Worm (Caenorhabditis elegans) whole organism, young adult: ENCODE data around the gene srd-11.

Experiments used
- C06A6.2 ChIP-seq: fragments of 200-800 bp; sonication (Bioruptor generic); conservative IDR thresholded peaks from 2 replicates; pipeline ENCODE4 v1.3.6; 2022; ENCODE audit warnings: missing genetic modification characterization, missing compliant biosample characterization
- D2030.7 ChIP-seq: fragments of 200-800 bp; sonication (Bioruptor generic); IDR thresholded peaks from 2 replicates; pipeline ENCODE4 v1.3.6; 2022; ENCODE audit warnings: missing genetic modification reagents, missing genetic modification characterization, missing compliant biosample characterization
- F10E7.11 ChIP-seq: sonication (generic microtip); optimal IDR thresholded peaks from 2 replicates; lab custom pipeline; 2017; ENCODE audit warnings: mild to moderate bottlenecking, missing genetic modification characterization, moderate library complexity, missing compliant biosample characterization
- F39B2.1 ChIP-seq: fragments of 200-800 bp; sonication (Bioruptor generic); IDR thresholded peaks from 2 replicates; pipeline ENCODE4 v1.3.6; 2022; ENCODE audit warnings: missing genetic modification reagents, missing genetic modification characterization, missing compliant biosample characterization
- K11D2.4 ChIP-seq: fragments of 200-800 bp; sonication (Bioruptor generic); IDR thresholded peaks from 2 replicates; pipeline ENCODE4 v1.3.6; 2022; ENCODE audit warnings: missing genetic modification reagents, missing genetic modification characterization, missing compliant biosample characterization
- K12H6.12 ChIP-seq: fragments of 200-800 bp; sonication (Bioruptor generic); optimal IDR thresholded peaks from 2 replicates; lab custom pipeline; 2018; ENCODE audit warnings: mild to moderate bottlenecking, missing genetic modification characterization, missing compliant biosample characterization
- Y53F4B.3 ChIP-seq: fragments of 200-800 bp; sonication (Bioruptor generic); IDR thresholded peaks from 2 replicates; pipeline ENCODE4 v1.3.6; 2022; ENCODE audit warnings: missing genetic modification reagents, missing genetic modification characterization, missing compliant biosample characterization
- Y56A3A.18 ChIP-seq: fragments of 200-800 bp; sonication (Bioruptor generic); IDR thresholded peaks from 2 replicates; pipeline ENCODE4 v1.3.6; 2022; ENCODE audit warnings: missing genetic modification reagents, missing genetic modification characterization, missing compliant biosample characterization
- ama-1 ChIP-seq, 3 experiments: fragments of 150-350 bp in 1 of 3; sonication (generic microtip) in 2 of 3; optimal IDR thresholded peaks; 2 replicates each; lab custom pipeline; 2014 to 2018; ENCODE audit warnings: missing biosample characterization in 2 of 3, missing genetic modification characterization in 2 of 3, missing genetic modification reagents in 2 of 3
- aptf-3 ChIP-seq: fragments of 200-800 bp; sonication (Bioruptor generic); IDR thresholded peaks from 2 replicates; pipeline ENCODE4 v1.3.6; 2022; ENCODE audit warnings: missing genetic modification characterization, missing compliant biosample characterization
- bed-1 ChIP-seq: fragments of 200-800 bp; sonication (Bioruptor generic); IDR thresholded peaks from 2 replicates; pipeline ENCODE4 v1.3.6; 2022; ENCODE audit warnings: missing genetic modification reagents, missing genetic modification characterization, missing compliant biosample characterization
- ccch-3 ChIP-seq: fragments of 200-800 bp; sonication (Bioruptor generic); optimal IDR thresholded peaks from 2 replicates; lab custom pipeline; 2018; ENCODE audit warnings: mild to moderate bottlenecking, missing genetic modification characterization, missing compliant biosample characterization
- cebp-2 ChIP-seq: fragments of 200-800 bp; sonication (Bioruptor generic); IDR thresholded peaks from 2 replicates; pipeline ENCODE4 v1.3.6; 2022; ENCODE audit warnings: missing genetic modification characterization, missing compliant biosample characterization
- ceh-100 ChIP-seq: fragments of 200-800 bp; sonication (Bioruptor generic); IDR thresholded peaks from 2 replicates; pipeline ENCODE4 v1.3.6; 2022; ENCODE audit warnings: missing genetic modification reagents, missing genetic modification characterization, missing compliant biosample characterization
- ceh-79 ChIP-seq: sonication (generic microtip); optimal IDR thresholded peaks from 2 replicates; lab custom pipeline; 2017; ENCODE audit warnings: mild to moderate bottlenecking, missing genetic modification characterization, missing compliant biosample characterization
- die-1 ChIP-seq: sonication (generic microtip); optimal IDR thresholded peaks from 2 replicates; lab custom pipeline; 2016; ENCODE audit warnings: missing genotype, mild to moderate bottlenecking, missing genetic modification characterization, missing compliant biosample characterization
- efl-1 ChIP-seq: fragments of 150-350 bp; optimal IDR thresholded peaks from 2 replicates; lab custom pipeline; 2014; ENCODE audit warnings: missing biosample characterization, missing genetic modification reagents, missing genetic modification characterization
- egrh-3 ChIP-seq: fragments of 200-800 bp; sonication (Bioruptor generic); IDR thresholded peaks from 2 replicates; pipeline ENCODE4 v1.3.6; 2022; ENCODE audit warnings: missing genetic modification reagents, missing genetic modification characterization, missing compliant biosample characterization
- gei-17 ChIP-seq: fragments of 200-800 bp; sonication (Bioruptor generic); optimal IDR thresholded peaks from 2 replicates; lab custom pipeline; 2018; ENCODE audit warnings: mild to moderate bottlenecking, missing genetic modification characterization, missing compliant biosample characterization
- hlh-12 ChIP-seq: sonication (generic microtip); optimal IDR thresholded peaks from 2 replicates; lab custom pipeline; 2016; ENCODE audit warnings: missing genetic modification characterization, missing compliant biosample characterization
- hlh-26 ChIP-seq: fragments of 200-800 bp; sonication (Bioruptor generic); conservative IDR thresholded peaks from 2 replicates; pipeline ENCODE4 v1.3.6; 2022; ENCODE audit warnings: missing genetic modification reagents, missing genetic modification characterization, missing compliant biosample characterization
- hsf-1 ChIP-seq: fragments of 200-800 bp; sonication (Bioruptor generic); IDR thresholded peaks from 2 replicates; pipeline ENCODE4 v1.3.6; 2022; ENCODE audit warnings: missing genetic modification reagents, missing genetic modification characterization, missing compliant biosample characterization
- lin-26 ChIP-seq: fragments of 200-800 bp; sonication (Bioruptor generic); IDR thresholded peaks from 2 replicates; pipeline ENCODE4 v1.3.6; 2022; ENCODE audit warnings: missing genetic modification reagents, missing genetic modification characterization, missing compliant biosample characterization
- lir-1 ChIP-seq: fragments of 200-800 bp; sonication (Bioruptor generic); conservative IDR thresholded peaks from 2 replicates; pipeline ENCODE4 v1.3.6; 2022; ENCODE audit warnings: missing genetic modification reagents, missing genetic modification characterization, missing compliant biosample characterization
- madf-10 ChIP-seq: sonication (generic microtip); optimal IDR thresholded peaks from 2 replicates; lab custom pipeline; 2016; ENCODE audit warnings: mild to moderate bottlenecking, missing genetic modification characterization, missing compliant biosample characterization
- madf-3 ChIP-seq: fragments of 200-800 bp; sonication (Bioruptor generic); IDR thresholded peaks from 2 replicates; pipeline ENCODE4 v1.3.6; 2022; ENCODE audit warnings: missing genetic modification reagents, missing genetic modification characterization, missing compliant biosample characterization
- mcd-1 ChIP-seq: fragments of 200-800 bp; sonication (Bioruptor generic); IDR thresholded peaks from 2 replicates; pipeline ENCODE4 v1.3.6; 2022; ENCODE audit warnings: missing genetic modification reagents, missing genetic modification characterization, missing compliant biosample characterization
- mel-28 ChIP-seq: sonication (generic microtip); optimal IDR thresholded peaks from 2 replicates; lab custom pipeline; 2016; ENCODE audit warnings: borderline replicate concordance, mild to moderate bottlenecking, missing genetic modification characterization, missing compliant biosample characterization
- mxl-1 ChIP-seq: sonication (generic microtip); optimal IDR thresholded peaks from 2 replicates; lab custom pipeline; 2016; ENCODE audit warnings: missing genetic modification characterization, missing compliant biosample characterization
- nhr-179 ChIP-seq: sonication (generic microtip); optimal IDR thresholded peaks from 2 replicates; lab custom pipeline; 2016; ENCODE audit warnings: mild to moderate bottlenecking, missing genetic modification characterization, missing compliant biosample characterization
- nhr-27 ChIP-seq: fragments of 200-800 bp; sonication (Bioruptor generic); optimal IDR thresholded peaks from 2 replicates; lab custom pipeline; 2018; ENCODE audit warnings: mild to moderate bottlenecking, missing genetic modification characterization, moderate library complexity, missing compliant biosample characterization
- pha-4 ChIP-seq: fragments of 150-350 bp; sonication (generic microtip); optimal IDR thresholded peaks from 2 replicates; lab custom pipeline; 2014; ENCODE audit warnings: missing biosample characterization, missing genetic modification reagents, missing genetic modification characterization
- rec-8 ChIP-seq, 2 experiments: sonication (generic microtip); optimal IDR thresholded peaks; 2 replicates each; lab custom pipeline; 2016; ENCODE audit warnings: mild to moderate bottlenecking in 2 of 2, missing genetic modification characterization in 2 of 2, missing genetic modification reagents in 2 of 2, missing genotype in 2 of 2, missing biosample characterization in 1 of 2, missing compliant biosample characterization in 1 of 2, moderate library complexity in 1 of 2
- sdz-38 ChIP-seq: sonication (generic microtip); optimal IDR thresholded peaks from 2 replicates; lab custom pipeline; 2016; ENCODE audit warnings: missing genotype, missing genetic modification characterization, missing compliant biosample characterization
- snpc-1.3 ChIP-seq: sonication (generic microtip); optimal IDR thresholded peaks from 2 replicates; lab custom pipeline; 2017; ENCODE audit warnings: missing genetic modification characterization, mild to moderate bottlenecking, missing compliant biosample characterization, antibody characterized with exemption, moderate library complexity, missing genotype, missing genetic modification reagents; ENCODE audit not compliant: insufficient read depth
- snpc-3.4 ChIP-seq: sonication (generic microtip); optimal IDR thresholded peaks from 2 replicates; lab custom pipeline; 2017; ENCODE audit warnings: missing genetic modification characterization, mild to moderate bottlenecking, missing compliant biosample characterization, antibody characterized with exemption, moderate library complexity, missing genotype, missing genetic modification reagents
- snpc-4 ChIP-seq, 5 experiments: fragments of 150-350 bp in 1 of 5; sonication (generic microtip) in 4 of 5; optimal IDR thresholded peaks; 2 replicates each; lab custom pipeline; 2014 to 2018; ENCODE audit warnings: missing genetic modification characterization in 5 of 5, missing biosample characterization in 3 of 5, antibody characterized with exemption in 2 of 5, mild to moderate bottlenecking in 2 of 5, missing compliant biosample characterization in 2 of 5, missing genotype in 2 of 5, moderate library complexity in 2 of 5, missing genetic modification reagents in 1 of 5
- tbp1 ChIP-seq: fragments of 200-800 bp; sonication (Bioruptor generic); optimal IDR thresholded peaks from 2 replicates; lab custom pipeline; 2018; ENCODE audit warnings: mild to moderate bottlenecking, missing genetic modification characterization, missing compliant biosample characterization
- tbx-9 ChIP-seq: sonication (generic microtip); optimal IDR thresholded peaks from 2 replicates; lab custom pipeline; 2016; ENCODE audit warnings: borderline replicate concordance, missing genetic modification characterization, inconsistent platforms, missing compliant biosample characterization
- tlf-1 ChIP-seq: fragments of 200-800 bp; sonication (Bioruptor generic); optimal IDR thresholded peaks from 2 replicates; lab custom pipeline; 2018; ENCODE audit warnings: mild to moderate bottlenecking, missing genetic modification characterization, missing compliant biosample characterization
- unc-130 ChIP-seq: sonication (generic microtip); optimal IDR thresholded peaks from 2 replicates; lab custom pipeline; 2016; ENCODE audit warnings: missing genetic modification reagents, missing genetic modification characterization, missing compliant biosample characterization
- zfh-2 ChIP-seq: fragments of 200-800 bp; sonication (Bioruptor generic); conservative IDR thresholded peaks from 2 replicates; pipeline ENCODE4 v1.3.6; 2022; ENCODE audit warnings: missing genetic modification reagents, missing genetic modification characterization, missing compliant biosample characterization
- ztf-25 ChIP-seq: fragments of 200-800 bp; sonication (Bioruptor generic); IDR thresholded peaks from 2 replicates; pipeline ENCODE4 v1.3.6; 2022; ENCODE audit warnings: missing genetic modification reagents, missing genetic modification characterization, missing compliant biosample characterization
- ztf-3 ChIP-seq: fragments of 200-800 bp; sonication (Bioruptor generic); optimal IDR thresholded peaks from 2 replicates; lab custom pipeline; 2018; ENCODE audit warnings: mild to moderate bottlenecking, missing genetic modification characterization, missing compliant biosample characterization
- ztf-6 ChIP-seq: fragments of 200-800 bp; sonication (Bioruptor generic); IDR thresholded peaks from 2 replicates; pipeline ENCODE4 v1.3.6; 2022; ENCODE audit warnings: missing genetic modification reagents, missing genetic modification characterization, missing compliant biosample characterization

The srd-11 gene

ce11 chrV:13656346-13657254, 36.9 kb upstream of the srd-11 start (continued):
- peak; percentile 21 for TF ChIP-seq ccch-3 (GFP tag; lab: Kevin White, UChicago)
- TF ChIP-seq ceh-100 (GFP tag; lab: Robert Waterston, UW): no peak
- no peak for TF ChIP-seq rec-8 (tag; optimal IDR thresholded peaks at IDR 0.05; lab: Kevin White, UChicago)
- TF ChIP-seq egrh-3 (GFP tag; lab: Robert Waterston, UW): no peak
- no peak for TF ChIP-seq aptf-3 (GFP tag; lab: Robert Waterston, UW)
- peak; percentile 76 for TF ChIP-seq ama-1 (optimal IDR thresholded peaks at IDR 0.05; lab: Kevin White, UChicago)
- no peak for TF ChIP-seq ama-1 (GFP tag; optimal IDR thresholded peaks at IDR 0.05; lab: Kevin White, UChicago)
- TF ChIP-seq pha-4: no peak
- TF ChIP-seq F39B2.1: no peak
- no peak for TF ChIP-seq efl-1 (GFP tag; lab: Kevin White, UChicago)
- TF ChIP-seq mel-28: no peak
- no peak for TF ChIP-seq K12H6.12 (tag; lab: Kevin White, UChicago)
- TF ChIP-seq hsf-1 (GFP tag; lab: Robert Waterston, UW): 0 out of 2 replicates have a peak, but pooled peaks have one; percentile 7
- no peak for TF ChIP-seq snpc-3.4 (tag; lab: Kevin White, UChicago)
- no peak for TF ChIP-seq nhr-179 (tag; lab: Kevin White, UChicago)
- no peak for TF ChIP-seq snpc-1.3 (tag; lab: Kevin White, UChicago)
- peak; percentile 47 for TF ChIP-seq madf-10
- TF ChIP-seq F10E7.11 (tag; lab: Kevin White, UChicago): peak; percentile 6
- no peak for TF ChIP-seq lir-1 (GFP tag; lab: Robert Waterston, UW)
- peak; percentile 29 for TF ChIP-seq die-1 (tag; lab: Kevin White, UChicago)
- peak; percentile 76; the same call in 1 of the 2 replicates for TF ChIP-seq madf-3 (GFP tag; lab: Robert Waterston, UW)
- no peak for TF ChIP-seq ztf-6 (GFP tag; lab: Robert Waterston, UW)
- TF ChIP-seq mcd-1 (GFP tag; lab: Robert Waterston, UW): peak; percentile 44; the same call in 1 of the 2 replicates
- TF ChIP-seq snpc-4 (GFP tag; optimal IDR thresholded peaks at IDR 0.05; lab: Kevin White, UChicago): no peak
- TF ChIP-seq snpc-4 (tag; optimal IDR thresholded peaks at IDR 0.05; lab: Kevin White, UChicago): peak in 2 of 4 experiments; percentile 25 to 26
- peak; percentile 55 for TF ChIP-seq tlf-1 (GFP tag; lab: Kevin White, UChicago)
- TF ChIP-seq ztf-25: no peak
- no peak for TF ChIP-seq ztf-3 (GFP tag; lab: Kevin White, UChicago)
- TF ChIP-seq sdz-38 (tag; lab: Kevin White, UChicago): no peak
- no peak for TF ChIP-seq D2030.7 (GFP tag; lab: Robert Waterston, UW)
- no peak for TF ChIP-seq ceh-79 (tag; lab: Kevin White, UChicago)
- no peak for TF ChIP-seq mxl-1 (tag; lab: Kevin White, UChicago)
- TF ChIP-seq unc-130 (GFP tag; lab: Kevin White, UChicago): no peak
- TF ChIP-seq C06A6.2: peak; percentile 31; the same call in 1 of the 2 replicates
- 0 out of 2 replicates have a peak, but pooled peaks have one; percentile 14 for TF ChIP-seq zfh-2 (GFP tag; lab: Robert Waterston, UW)
- TF ChIP-seq hlh-12 (tag; lab: Kevin White, UChicago): no peak
- TF ChIP-seq gei-17 (GFP tag; lab: Kevin White, UChicago): no peak
- TF ChIP-seq tbp1 (GFP tag; lab: Kevin White, UChicago): peak; percentile 59
- no peak for TF ChIP-seq nhr-27 (tag; lab: Kevin White, UChicago)
- TF ChIP-seq hlh-26 (GFP tag; lab: Robert Waterston, UW): 0 out of 2 replicates have a peak, but pooled peaks have one; percentile 71
- TF ChIP-seq bed-1: no peak
- peak; percentile 62 for TF ChIP-seq lin-26
- TF ChIP-seq K11D2.4 (GFP tag; lab: Robert Waterston, UW): no peak; the same call in 1 of the 2 replicates
- TF ChIP-seq Y53F4B.3 (GFP tag; lab: Robert Waterston, UW): no peak
- TF ChIP-seq cebp-2: no peak
- peak; percentile 70; the same call in 1 of the 2 replicates for TF ChIP-seq Y56A3A.18
- no peak for TF ChIP-seq tbx-9
